Fruit fly (Drosophila melanogaster): ENCODE results near the gene Myt1.

Gene Myt1

dm6 chr3L:5770817-5771425 is 8.5 kb downstream of the Myt1 start (continued):
- TF ChIP-seq Trl (optimal IDR thresholded peaks at IDR 0.05) (no peak), Trl (GFP tag; optimal IDR thresholded peaks at IDR 0.05) (peak; percentile 92), Fer2 (tag; optimal IDR thresholded peaks at IDR 0.05) (peak; percentile 79), CG7786 (GFP tag; optimal IDR thresholded peaks at IDR 0.05) (peak; percentile 92), CG30431 (GFP tag; optimal IDR thresholded peaks at IDR 0.05) (peak; percentile 58), Ptx1 (GFP tag; IDR thresholded peaks at IDR 0.05) (peak; percentile 69), Ravus (GFP tag; IDR thresholded peaks at IDR 0.05) (peak; percentile 20; the same call in 1 of the 2 replicates), Atf3 (GFP tag; optimal IDR thresholded peaks at IDR 0.05) (peak; percentile 50), CG16863 (GFP tag; optimal IDR thresholded peaks at IDR 0.05) (peak; percentile 81), CG14667 (GFP tag; IDR thresholded peaks at IDR 0.05) (no peak; the same call in 1 of the 2 replicates), CG6272 (GFP tag; IDR thresholded peaks at IDR 0.05) (no peak), CG12299 (tag; optimal IDR thresholded peaks at IDR 0.05) (peak; percentile 80), ac (GFP tag; optimal IDR thresholded peaks at IDR 0.05) (peak; percentile 55), CG2116 (GFP tag; optimal IDR thresholded peaks at IDR 0.05) (peak; percentile 48), CG3995 (GFP tag; optimal IDR thresholded peaks at IDR 0.05) (peak; percentile 50), CG10366 (GFP tag; IDR thresholded peaks at IDR 0.05) (peak; percentile 57; the same call in 1 of the 2 replicates), CHES-1-like (GFP tag; optimal IDR thresholded peaks at IDR 0.05) (peak; percentile 88), CG17912 (GFP tag; optimal IDR thresholded peaks at IDR 0.05) (peak; percentile 55), vnd (GFP tag; IDR thresholded peaks at IDR 0.05; ENCODE audit: partially characterized antibody) (no peak), disco-r (GFP tag; optimal IDR thresholded peaks at IDR 0.05) (peak; percentile 63), CG33557 (GFP tag; optimal IDR thresholded peaks at IDR 0.05) (peak; percentile 86), B-H1 (GFP tag; IDR thresholded peaks at IDR 0.05) (peak; percentile 39; the same call in 2 of the 3 replicates), lbe (GFP tag; optimal IDR thresholded peaks at IDR 0.05) (peak; percentile 84), inv (GFP tag; IDR thresholded peaks at IDR 0.05; ENCODE audit: partially characterized antibody) (no peak), vfl (GFP tag; optimal IDR thresholded peaks at IDR 0.05) (peak; percentile 73), Taf1 (GFP tag; IDR thresholded peaks at IDR 0.05) (peak; percentile 41; the same call in 1 of the 2 replicates), twi (tag; optimal IDR thresholded peaks at IDR 0.05) (peak; percentile 76), Bdp1 (GFP tag; optimal IDR thresholded peaks at IDR 0.05) (peak; percentile 72), CG32767 (GFP tag; IDR thresholded peaks at IDR 0.05) (peak; percentile 64), Dek (tag; optimal IDR thresholded peaks at IDR 0.05) (peak; percentile 78), gce (GFP tag; IDR thresholded peaks at IDR 0.05) (0 out of 3 replicates have a peak, but pooled peaks have one; percentile 16), Scr (GFP tag; IDR thresholded peaks at IDR 0.05; ENCODE audit: partially characterized antibody) (no peak), bcd (GFP tag; optimal IDR thresholded peaks at IDR 0.05) (no peak), Dp (GFP tag; optimal IDR thresholded peaks at IDR 0.05) (peak; percentile 44), Dll (GFP tag; IDR thresholded peaks at IDR 0.05; ENCODE audit: partially characterized antibody) (no peak), CG1792 (GFP tag; optimal IDR thresholded peaks at IDR 0.05) (peak; percentile 77), CG11504 (tag; optimal IDR thresholded peaks at IDR 0.05) (no peak), Gsc (GFP tag; IDR thresholded peaks at IDR 0.05) (no peak), Dad (GFP tag; optimal IDR thresholded peaks at IDR 0.05) (peak; percentile 76), Sry-β (GFP tag; optimal IDR thresholded peaks at IDR 0.05) (peak; percentile 81), gem (tag; optimal IDR thresholded peaks at IDR 0.05) (peak; percentile 90), CG13123 (GFP tag; optimal IDR thresholded peaks at IDR 0.05) (peak; percentile 67), bbx (GFP tag; IDR thresholded peaks at IDR 0.05; ENCODE audit: partially characterized antibody) (peak; percentile 52), Bgb (GFP tag; IDR thresholded peaks at IDR 0.05; ENCODE audit: partially characterized antibody) (peak; percentile 67), sqz (GFP tag; optimal IDR thresholded peaks at IDR 0.05) (no peak), kni (GFP tag; optimal IDR thresholded peaks at IDR 0.05) (peak; percentile 77), Hr39 (optimal IDR thresholded peaks at IDR 0.05) (no peak), CG5953 (GFP tag; IDR thresholded peaks at IDR 0.05) (peak; percentile 31; the same call in 1 of the 2 replicates), CG14441 (GFP tag; IDR thresholded peaks at IDR 0.05) (peak; percentile 77), CG9437 (GFP tag; optimal IDR thresholded peaks at IDR 0.05) (peak; percentile 80)

All from whole organism, embryonic.